Worm (Caenorhabditis elegans): Measurements from ENCODE around the gene T24A6.20.

DNA sequence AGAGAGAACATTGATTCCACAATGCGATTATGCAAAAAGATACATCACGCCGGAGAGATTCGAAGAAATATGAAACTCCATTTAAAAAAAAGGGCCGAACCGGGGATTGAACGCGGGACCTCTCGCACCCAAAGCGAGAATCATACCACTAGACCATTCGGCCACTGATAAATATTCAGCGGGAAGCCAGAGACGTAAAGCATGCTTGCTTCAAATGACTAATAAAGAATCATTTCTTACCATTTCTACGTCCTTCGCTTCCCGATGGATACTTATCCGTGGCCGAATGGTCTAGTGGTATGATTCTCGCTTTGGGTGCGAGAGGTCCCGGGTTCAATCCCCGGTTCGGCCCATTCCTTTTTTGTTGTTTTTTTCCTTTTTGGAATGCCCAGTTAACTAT, 35.3 kb downstream of the T24A6.20 start:
- no peak for TF ChIP-seq mab-5 (tag; optimal IDR thresholded peaks at IDR 0.05)
- no peak for TF ChIP-seq lin-11 (tag; optimal IDR thresholded peaks at IDR 0.05)
- TF ChIP-seq sma-3 (GFP tag; optimal IDR thresholded peaks at IDR 0.05): no peak
- TF ChIP-seq nhr-77 (tag; optimal IDR thresholded peaks at IDR 0.05): no peak
